Worm (Caenorhabditis elegans): Measurements from ENCODE around the gene clec-247.

DNA sequence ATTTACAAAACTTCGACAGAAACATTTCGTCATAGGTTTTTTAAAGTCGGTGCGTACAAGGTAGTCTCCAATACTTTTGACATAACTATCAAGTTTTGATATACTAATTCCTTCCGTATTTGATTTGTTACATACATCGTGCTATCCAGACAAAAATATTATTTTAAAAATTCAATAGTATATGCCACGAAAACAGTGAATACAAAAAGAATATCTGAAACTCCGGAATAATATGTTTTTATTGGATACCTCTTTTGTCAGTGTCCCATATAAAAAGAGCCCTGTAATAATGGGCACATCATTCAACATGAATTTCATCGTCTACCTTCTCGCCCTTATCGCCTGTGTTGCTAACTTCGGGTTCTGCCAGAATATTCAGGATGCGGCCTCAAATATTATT lies 9.6 kb downstream of the clec-247 start, which contains the start of gene Y51A2A.12:
- TF ChIP-seq med-1 (GFP tag; optimal IDR thresholded peaks at IDR 0.05; ENCODE audit: insufficient read depth) (no peak), T22C8.4 (GFP tag; IDR thresholded peaks at IDR 0.05) (no peak), ztf-23 (GFP tag; IDR thresholded peaks at IDR 0.05) (no peak), ref-1 (GFP tag; conservative IDR thresholded peaks at IDR 0.05) (no peak), cog-1 (tag; optimal IDR thresholded peaks at IDR 0.05) (no peak)

All from whole organism, midembryonic.